Fruit fly (Drosophila melanogaster) whole organism, adult: Measurements from ENCODE around the gene CG44140.
"Not testable (repeated sequence)": the region's sequence is repeated elsewhere in the genome, so short reads cannot be mapped to it uniquely, and the experiment has no call there.

Source experiments
- Clk ChIP-seq: fragments of 200-800 bp; sonication (Bioruptor generic); optimal IDR thresholded peaks from 2 replicates; lab custom pipeline; 2017; ENCODE audit warnings: missing biosample characterization, missing genetic modification characterization
- tj ChIP-seq: fragments of 200-800 bp; sonication (Bioruptor generic); optimal IDR thresholded peaks from 3 replicates; lab custom pipeline; 2017; ENCODE audit warnings: missing biosample characterization, mild to moderate bottlenecking, missing genetic modification characterization, moderate library complexity

DNA sequence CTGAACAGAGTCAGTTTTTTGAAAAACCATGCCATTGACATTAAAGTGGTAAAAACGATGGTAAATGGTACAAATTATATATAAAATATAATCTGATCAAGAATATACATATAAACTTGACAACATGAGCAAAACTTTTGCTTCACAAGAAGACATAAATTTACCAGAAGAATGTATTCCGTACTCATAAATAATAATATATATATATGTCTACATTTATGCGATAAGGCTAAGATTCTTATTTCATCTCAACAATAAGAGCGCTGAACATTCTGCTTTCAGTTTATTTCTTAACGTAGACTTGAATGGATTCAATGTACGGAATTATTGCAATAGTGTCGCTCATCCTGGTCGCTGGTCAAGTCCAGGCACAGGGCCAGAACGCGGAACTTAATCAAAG lies 1.5 kb upstream of the CG44140 start, which contains the start of gene CG31780:
- TF ChIP-seq tj (GFP tag; lab: Kevin White, UChicago); Clk: not testable (repeated sequence)
